Fruit fly (Drosophila melanogaster) whole organism, embryonic: ENCODE measurements around the gene tho2.
A peak's percentile ranks its signal among the peaks of the same experiment; 100 is the strongest.

Source experiments
- Antp ChIP-seq: fragments of 200-800 bp; sonication (Bioruptor generic); optimal IDR thresholded peaks from 3 replicates; lab custom pipeline; 2016; ENCODE audit warnings: missing biosample characterization, missing genetic modification characterization
- Awh ChIP-seq: fragments of 200-800 bp; sonication (Bioruptor generic); IDR thresholded peaks from 2 replicates; pipeline ENCODE4, ENCODE4 v1.3.6; 2022; ENCODE audit warnings: missing biosample characterization, missing genetic modification characterization
- BEAF-32 ChIP-seq: fragments of 200-800 bp; sonication (Bioruptor generic); optimal IDR thresholded peaks from 3 replicates; lab custom pipeline; 2017; ENCODE audit warnings: missing biosample characterization, missing genetic modification characterization, mild to moderate bottlenecking, moderate library complexity, missing genetic modification reagents
- CG10654 ChIP-seq: fragments of 200-800 bp; sonication (Bioruptor generic); optimal IDR thresholded peaks from 2 replicates; lab custom pipeline; 2016; ENCODE audit warnings: missing biosample characterization, missing genetic modification characterization
- CG12391 ChIP-seq: fragments of 200-800 bp; sonication (Bioruptor generic); optimal IDR thresholded peaks from 3 replicates; lab custom pipeline; 2018; ENCODE audit warnings: missing biosample characterization, mild to moderate bottlenecking, missing genetic modification characterization, moderate library complexity
- CG17359 ChIP-seq: fragments of 200-800 bp; sonication (Bioruptor generic); optimal IDR thresholded peaks from 3 replicates; lab custom pipeline; 2018; ENCODE audit warnings: missing biosample characterization, mild to moderate bottlenecking, missing genetic modification characterization, moderate library complexity
- CG17568 ChIP-seq: fragments of 200-800 bp; sonication (Bioruptor generic); optimal IDR thresholded peaks from 2 replicates; lab custom pipeline; 2018; ENCODE audit warnings: missing biosample characterization, mild to moderate bottlenecking, missing genetic modification characterization, moderate library complexity
- CG17802 ChIP-seq: fragments of 200-800 bp; sonication (Bioruptor generic); optimal IDR thresholded peaks from 2 replicates; lab custom pipeline; 2018; ENCODE audit warnings: missing biosample characterization, mild to moderate bottlenecking, missing genetic modification characterization, moderate library complexity
- CG17829 ChIP-seq: fragments of 200-800 bp; optimal IDR thresholded peaks from 2 replicates; lab custom pipeline; 2019; ENCODE audit warnings: missing biosample characterization, mild to moderate bottlenecking, missing genetic modification characterization, moderate library complexity
- CG18764 ChIP-seq: fragments of 200-800 bp; sonication (Bioruptor generic); optimal IDR thresholded peaks from 3 replicates; lab custom pipeline; 2016; ENCODE audit warnings: missing biosample characterization, missing genetic modification characterization
- CG30020 ChIP-seq: fragments of 200-800 bp; optimal IDR thresholded peaks from 2 replicates; lab custom pipeline; 2019; ENCODE audit warnings: missing biosample characterization, mild to moderate bottlenecking, missing genetic modification characterization, moderate library complexity
- CG34376 ChIP-seq: fragments of 200-800 bp; sonication (Bioruptor generic); optimal IDR thresholded peaks from 2 replicates; lab custom pipeline; 2018; ENCODE audit warnings: missing biosample characterization, mild to moderate bottlenecking, missing genetic modification characterization
- CG3847 ChIP-seq: fragments of 200-800 bp; sonication (Bioruptor generic); IDR thresholded peaks from 2 replicates; pipeline ENCODE4 v1.3.6; 2022; ENCODE audit warnings: missing biosample characterization, missing genetic modification characterization
- CG5245 ChIP-seq: fragments of 200-800 bp; sonication (Bioruptor generic); optimal IDR thresholded peaks from 3 replicates; lab custom pipeline; 2016; ENCODE audit warnings: missing biosample characterization, missing genetic modification characterization
- CG6689 ChIP-seq: fragments of 200-800 bp; sonication (Bioruptor generic); IDR thresholded peaks from 2 replicates; pipeline ENCODE4 v1.3.6; 2022; ENCODE audit warnings: missing biosample characterization, missing genetic modification characterization
- CG6813 ChIP-seq: fragments of 200-800 bp; sonication (Bioruptor generic); optimal IDR thresholded peaks from 2 replicates; lab custom pipeline; 2017; ENCODE audit warnings: missing biosample characterization, missing genetic modification characterization, mild to moderate bottlenecking, moderate library complexity, missing genetic modification reagents
- CG7745 ChIP-seq: fragments of 200-800 bp; sonication (Bioruptor generic); optimal IDR thresholded peaks from 2 replicates; lab custom pipeline; 2018; ENCODE audit warnings: missing biosample characterization, mild to moderate bottlenecking, missing genetic modification characterization, moderate library complexity
- CG8478 ChIP-seq: fragments of >200 bp; optimal IDR thresholded peaks from 2 replicates; lab custom pipeline; 2018
- CG8765 ChIP-seq: fragments of 200-800 bp; sonication (Bioruptor generic); IDR thresholded peaks from 2 replicates; pipeline ENCODE4 v1.3.6; 2022; ENCODE audit warnings: missing biosample characterization, missing genetic modification characterization
- CTCF ChIP-seq: fragments of 200-800 bp; sonication (Bioruptor generic); optimal IDR thresholded peaks from 2 replicates; lab custom pipeline; 2017; ENCODE audit warnings: missing biosample characterization, mild to moderate bottlenecking, missing genetic modification characterization, moderate library complexity
- Elba2 ChIP-seq: fragments of 200-800 bp; sonication (Bioruptor generic); optimal IDR thresholded peaks from 3 replicates; lab custom pipeline; 2016; ENCODE audit warnings: missing biosample characterization, missing genetic modification characterization
- Hmx ChIP-seq: fragments of 200-800 bp; sonication (Bioruptor generic); optimal IDR thresholded peaks from 2 replicates; lab custom pipeline; 2016; ENCODE audit warnings: missing biosample characterization, missing genetic modification characterization
- Hr78 ChIP-seq, 2 experiments: fragments of 200-800 bp in 1 of 2; fragments of >200 bp in 1 of 2; sonication (Bioruptor generic) in 1 of 2; optimal IDR thresholded peaks; 2 replicates each; lab custom pipeline; 2017 to 2019; ENCODE audit warnings: missing biosample characterization in 2 of 2, missing genetic modification characterization in 2 of 2, mild to moderate bottlenecking in 1 of 2, moderate library complexity in 1 of 2
- Jarid2 ChIP-seq: fragments of 200-800 bp; sonication (Bioruptor generic); optimal IDR thresholded peaks from 3 replicates; lab custom pipeline; 2017; ENCODE audit warnings: mild to moderate bottlenecking, missing biosample characterization, missing genetic modification reagents, missing genetic modification characterization
- Kr ChIP-seq: fragments of 200-800 bp; sonication (Bioruptor generic); optimal IDR thresholded peaks from 2 replicates; lab custom pipeline; 2017; ENCODE audit warnings: missing biosample characterization, mild to moderate bottlenecking, missing genetic modification characterization
- Lpt ChIP-seq: fragments of >200 bp; optimal IDR thresholded peaks from 2 replicates; lab custom pipeline; 2018; ENCODE audit warnings: missing biosample characterization, missing genetic modification characterization
- MBD-R2 ChIP-seq: fragments of 200-800 bp; sonication (Bioruptor generic); IDR thresholded peaks from 2 replicates; pipeline ENCODE4 v1.3.6; 2022; ENCODE audit warnings: missing biosample characterization, missing genetic modification characterization
- Mad ChIP-seq: fragments of 200-800 bp; sonication (Bioruptor generic); optimal IDR thresholded peaks from 2 replicates; lab custom pipeline; 2016; ENCODE audit warnings: missing biosample characterization, missing genetic modification characterization
- Nf-YC ChIP-seq: fragments of 200-800 bp; optimal IDR thresholded peaks from 3 replicates; lab custom pipeline; 2019; ENCODE audit warnings: missing biosample characterization, mild to moderate bottlenecking, missing genetic modification characterization, moderate library complexity
- amos ChIP-seq: fragments of 200-800 bp; sonication (Bioruptor generic); IDR thresholded peaks from 2 replicates; pipeline ENCODE4 v1.3.6; 2022; ENCODE audit warnings: missing biosample characterization, missing genetic modification characterization; ENCODE audit not compliant: partially characterized antibody
- bsh ChIP-seq, 2 experiments: fragments of 200-800 bp; sonication (Bioruptor generic); optimal IDR thresholded peaks; 2 replicates each; lab custom pipeline; 2017 to 2018; ENCODE audit warnings: mild to moderate bottlenecking in 2 of 2, missing biosample characterization in 2 of 2, missing genetic modification characterization in 2 of 2, moderate library complexity in 1 of 2
- cad ChIP-seq: fragments of >200 bp; optimal IDR thresholded peaks from 2 replicates; lab custom pipeline; 2017; ENCODE audit warnings: missing biosample characterization, missing genetic modification characterization
- corto ChIP-seq: fragments of 200-800 bp; sonication (Bioruptor generic); optimal IDR thresholded peaks from 2 replicates; lab custom pipeline; 2016; ENCODE audit warnings: missing biosample characterization, mild to moderate bottlenecking, missing genetic modification characterization, moderate library complexity
- croc ChIP-seq: fragments of 200-800 bp; sonication (Bioruptor generic); conservative IDR thresholded peaks from 3 replicates; pipeline ENCODE4 v1.3.6; 2022; ENCODE audit warnings: missing biosample characterization, missing genetic modification characterization
- ems ChIP-seq: fragments of 200-800 bp; sonication (Bioruptor generic); optimal IDR thresholded peaks from 3 replicates; lab custom pipeline; 2016; ENCODE audit warnings: missing biosample characterization, missing genetic modification characterization
- eve ChIP-seq, 2 experiments: fragments of >200 bp; optimal IDR thresholded peaks; 2 replicates each; lab custom pipeline; 2017; ENCODE audit warnings: missing biosample characterization in 2 of 2, missing genetic modification characterization in 2 of 2
- fd3F ChIP-seq: fragments of 200-800 bp; sonication (Bioruptor generic); optimal IDR thresholded peaks from 2 replicates; lab custom pipeline; 2018; ENCODE audit warnings: missing biosample characterization, mild to moderate bottlenecking, missing genetic modification characterization, moderate library complexity
- lola ChIP-seq, 3 experiments: fragments of >200 bp in 2 of 3; fragments of 200-800 bp in 1 of 3; sonication (Bioruptor generic) in 1 of 3; optimal IDR thresholded peaks; 2 replicates each; lab custom pipeline; 2017 to 2019; ENCODE audit warnings: missing biosample characterization in 3 of 3, missing genetic modification characterization in 3 of 3, mild to moderate bottlenecking in 1 of 3, moderate library complexity in 1 of 3
- luna ChIP-seq: fragments of 200-800 bp; sonication (Bioruptor generic); optimal IDR thresholded peaks from 2 replicates; lab custom pipeline; 2016; ENCODE audit warnings: missing biosample characterization, missing genetic modification characterization
- nau ChIP-seq: fragments of 200-800 bp; sonication (Bioruptor generic); optimal IDR thresholded peaks from 3 replicates; lab custom pipeline; 2017; ENCODE audit warnings: missing biosample characterization, mild to moderate bottlenecking, missing genetic modification characterization, missing genetic modification reagents
- odd ChIP-seq: fragments of 200-800 bp; sonication (Bioruptor generic); optimal IDR thresholded peaks from 2 replicates; lab custom pipeline; 2017; ENCODE audit warnings: missing biosample characterization, mild to moderate bottlenecking, missing genetic modification characterization
- pum ChIP-seq: fragments of 200-800 bp; sonication (Bioruptor generic); optimal IDR thresholded peaks from 2 replicates; lab custom pipeline; 2016; ENCODE audit warnings: missing biosample characterization, missing genetic modification characterization
- salm ChIP-seq: fragments of 200-800 bp; sonication (Bioruptor generic); optimal IDR thresholded peaks from 2 replicates; lab custom pipeline; 2018; ENCODE audit warnings: missing biosample characterization, mild to moderate bottlenecking, missing genetic modification characterization
- sim ChIP-seq: fragments of 200-800 bp; sonication (Bioruptor generic); IDR thresholded peaks from 2 replicates; pipeline ENCODE4 v1.3.6; 2022; ENCODE audit warnings: missing biosample characterization, missing genetic modification characterization
- sima ChIP-seq: fragments of 200-800 bp; sonication (Bioruptor generic); optimal IDR thresholded peaks from 2 replicates; lab custom pipeline; 2016; ENCODE audit warnings: missing biosample characterization, missing genetic modification characterization
- sob ChIP-seq: fragments of 200-800 bp; sonication (Bioruptor generic); IDR thresholded peaks from 2 replicates; pipeline ENCODE4 v1.3.6; 2022; ENCODE audit warnings: missing biosample characterization, missing genetic modification characterization
- ssp ChIP-seq: fragments of 200-800 bp; sonication (Bioruptor generic); IDR thresholded peaks from 2 replicates; pipeline ENCODE4 v1.3.6; 2022; ENCODE audit warnings: missing biosample characterization, missing genetic modification characterization
- toy ChIP-seq: fragments of 200-800 bp; sonication (Bioruptor generic); IDR thresholded peaks from 2 replicates; pipeline ENCODE4 v1.3.6; 2022; ENCODE audit warnings: missing biosample characterization, missing genetic modification characterization
- unpg ChIP-seq: fragments of 200-800 bp; sonication (Bioruptor generic); optimal IDR thresholded peaks from 3 replicates; lab custom pipeline; 2018; ENCODE audit warnings: missing biosample characterization, mild to moderate bottlenecking, missing genetic modification characterization, moderate library complexity
- usp ChIP-seq: fragments of >200 bp; optimal IDR thresholded peaks from 2 replicates; lab custom pipeline; 2017; ENCODE audit warnings: missing biosample characterization, missing genetic modification characterization
- wek ChIP-seq: fragments of 200-800 bp; sonication (Bioruptor generic); optimal IDR thresholded peaks from 3 replicates; lab custom pipeline; 2018; ENCODE audit warnings: missing biosample characterization, mild to moderate bottlenecking, missing genetic modification characterization, moderate library complexity

Gene tho2

dm6 chr2L:2180120-2180539 is 35.1 kb upstream of the tho2 start (continued):
- TF ChIP-seq wek (GFP tag; lab: Kevin White, UChicago) (peak; percentile 66), BEAF-32 (GFP tag; lab: Kevin White, UChicago) (no peak), CG3847 (GFP tag; lab: Robert Waterston, UW) (peak; percentile 81), Kr (GFP tag; lab: Kevin White, UChicago) (no peak), Mad (GFP tag; lab: Kevin White, UChicago) (peak; percentile 84), Awh (GFP tag; lab: Robert Waterston, UW) (peak; percentile 88), unpg (GFP tag; lab: Kevin White, UChicago) (peak; percentile 95), pum (GFP tag; lab: Kevin White, UChicago) (peak; percentile 74), sima (peak; percentile 23), cad (GFP tag; lab: Kevin White, UChicago) (no peak), MBD-R2 (peak; percentile 59; the same call in 1 of the 2 replicates), corto (GFP tag; lab: Kevin White, UChicago) (no peak), salm (tag; lab: Kevin White, UChicago) (peak; percentile 91), toy (GFP tag; lab: Robert Waterston, UW) (peak; percentile 45), CG5245 (peak; percentile 85), CG10654 (GFP tag; lab: Kevin White, UChicago) (peak; percentile 83), CG18764 (GFP tag; lab: Kevin White, UChicago) (peak; percentile 77), CG30020 (tag; lab: Kevin White, UChicago) (peak; percentile 47), eve (GFP tag; optimal IDR thresholded peaks at IDR 0.05; lab: Kevin White, UChicago) (no peak), fd3F (GFP tag; lab: Kevin White, UChicago) (peak; percentile 57), Elba2 (peak; percentile 29), Jarid2 (GFP tag; lab: Kevin White, UChicago) (peak; percentile 57), CG17568 (GFP tag; lab: Kevin White, UChicago) (peak; percentile 81), Nf-YC (tag; lab: Kevin White, UChicago) (peak; percentile 64), CG6813 (GFP tag; lab: Kevin White, UChicago) (peak; percentile 87), CG6689 (GFP tag; lab: Robert Waterston, UW) (peak; percentile 94), CG12391 (tag; lab: Kevin White, UChicago) (peak; percentile 94), bsh (GFP tag; optimal IDR thresholded peaks at IDR 0.05; lab: Kevin White, UChicago) (peak; percentile 45 to 96), Hmx (peak; percentile 49), CTCF (GFP tag; lab: Kevin White, UChicago) (peak; percentile 59), CG17802 (tag; lab: Kevin White, UChicago) (peak; percentile 75), CG8478 (lab: Kevin White, UChicago) (no peak), ems (GFP tag; lab: Kevin White, UChicago) (peak; percentile 84), CG8765 (GFP tag; lab: Robert Waterston, UW) (peak; percentile 77), CG17359 (tag; lab: Kevin White, UChicago) (peak; percentile 96), lola (GFP tag; optimal IDR thresholded peaks at IDR 0.05; lab: Kevin White, UChicago) (peak in 1 of 3 experiments; percentile 93), croc (peak; percentile 88), nau (peak; percentile 81), odd (peak; percentile 77), amos (GFP tag; lab: Robert Waterston, UW) (no peak), sob (GFP tag; lab: Robert Waterston, UW) (peak; percentile 87), usp (GFP tag; lab: Kevin White, UChicago) (no peak), Hr78 (GFP tag; optimal IDR thresholded peaks at IDR 0.05; lab: Kevin White, UChicago) (peak in 1 of 2 experiments; percentile 97), ssp (GFP tag; lab: Robert Waterston, UW) (peak; percentile 76), luna (GFP tag; lab: Kevin White, UChicago) (no peak), CG17829 (tag; lab: Kevin White, UChicago) (peak; percentile 96), CG7745 (tag; lab: Kevin White, UChicago) (peak; percentile 19), CG34376 (GFP tag; lab: Kevin White, UChicago) (no peak), Antp (GFP tag; lab: Kevin White, UChicago) (peak; percentile 68), sim (GFP tag; lab: Robert Waterston, UW) (peak; percentile 76), Lpt (no peak)
